Worm (Caenorhabditis elegans) whole organism, late embryonic: ENCODE data around the gene ztf-16.

Experiments used
- K09A11.1 ChIP-seq: sonication (generic microtip); optimal IDR thresholded peaks from 2 replicates; lab custom pipeline; 2017; ENCODE audit warnings: antibody characterized with exemption, mild to moderate bottlenecking, missing genetic modification characterization, missing compliant biosample characterization; ENCODE audit not compliant: insufficient read depth
- ceh-14 ChIP-seq: sonication (generic microtip); optimal IDR thresholded peaks from 2 replicates; lab custom pipeline; 2016; ENCODE audit warnings: missing genotype, missing genetic modification characterization, missing compliant biosample characterization
- ceh-34 ChIP-seq: sonication (generic microtip); optimal IDR thresholded peaks from 2 replicates; lab custom pipeline; 2016; ENCODE audit warnings: mild to moderate bottlenecking, missing genetic modification characterization, missing compliant biosample characterization
- ceh-9 ChIP-seq: sonication (generic microtip); optimal IDR thresholded peaks from 2 replicates; lab custom pipeline; 2016; ENCODE audit warnings: mild to moderate bottlenecking, missing genetic modification characterization, inconsistent platforms, missing compliant biosample characterization
- dve-1 ChIP-seq: sonication (generic microtip); optimal IDR thresholded peaks from 2 replicates; lab custom pipeline; 2017; ENCODE audit warnings: antibody characterized with exemption, mild to moderate bottlenecking, missing genetic modification characterization, missing compliant biosample characterization
- fkh-10 ChIP-seq: fragments of 150-350 bp; optimal IDR thresholded peaks from 2 replicates; lab custom pipeline; 2014; ENCODE audit warnings: missing biosample characterization, missing genetic modification reagents, missing genetic modification characterization
- hlh-30 ChIP-seq: sonication (generic microtip); optimal IDR thresholded peaks from 2 replicates; lab custom pipeline; 2017; ENCODE audit warnings: antibody characterized with exemption, missing genetic modification characterization, missing compliant biosample characterization; ENCODE audit not compliant: insufficient read depth
- lin-11 ChIP-seq: fragments of 200-800 bp; sonication (Bioruptor generic); optimal IDR thresholded peaks from 2 replicates; lab custom pipeline; 2018; ENCODE audit warnings: mild to moderate bottlenecking, missing genetic modification characterization, missing compliant biosample characterization
- madf-2 ChIP-seq: sonication (generic microtip); optimal IDR thresholded peaks from 2 replicates; lab custom pipeline; 2017; ENCODE audit warnings: missing genetic modification characterization, missing compliant biosample characterization
- nhr-11 ChIP-seq: fragments of 150-350 bp; optimal IDR thresholded peaks from 2 replicates; lab custom pipeline; 2014; ENCODE audit warnings: missing biosample characterization, missing genetic modification characterization
- nhr-232 ChIP-seq: sonication (generic microtip); optimal IDR thresholded peaks from 2 replicates; lab custom pipeline; 2016; ENCODE audit warnings: missing genetic modification characterization, missing compliant biosample characterization
- odd-2 ChIP-seq: sonication (generic microtip); optimal IDR thresholded peaks from 2 replicates; lab custom pipeline; 2017; ENCODE audit warnings: antibody characterized with exemption, mild to moderate bottlenecking, missing genetic modification characterization, missing compliant biosample characterization
- pag-3 ChIP-seq: sonication (generic microtip); optimal IDR thresholded peaks from 2 replicates; lab custom pipeline; 2016; ENCODE audit warnings: missing compliant biosample characterization, missing genetic modification characterization, borderline replicate concordance
- pha-4 ChIP-seq: fragments of 150-350 bp; optimal IDR thresholded peaks from 2 replicates; lab custom pipeline; 2018; ENCODE audit warnings: missing biosample characterization, missing genetic modification reagents, missing genetic modification characterization

ce11 chrX:4769885-4770284 lies 41.5 kb downstream of the ztf-16 start, which contains the start of gene npr-1:
- no peak for TF ChIP-seq fkh-10 (GFP tag; lab: Kevin White, UChicago)
- TF ChIP-seq lin-11 = no peak
- no peak for TF ChIP-seq K09A11.1 (tag; lab: Kevin White, UChicago)
- TF ChIP-seq pag-3 (tag; lab: Kevin White, UChicago) = no peak
- TF ChIP-seq dve-1 (tag; lab: Kevin White, UChicago) = no peak
- TF ChIP-seq ceh-14 (tag; lab: Kevin White, UChicago) = no peak
- no peak for TF ChIP-seq ceh-34 (tag; lab: Kevin White, UChicago)
- no peak for TF ChIP-seq hlh-30 (tag; lab: Kevin White, UChicago)
- TF ChIP-seq nhr-11 = no peak
- TF ChIP-seq madf-2 = no peak
- TF ChIP-seq ceh-9 (tag; lab: Kevin White, UChicago) = no peak
- TF ChIP-seq pha-4 (tag; lab: Kevin White, UChicago) = no peak
- TF ChIP-seq odd-2 (tag; lab: Kevin White, UChicago) = no peak
- no peak for TF ChIP-seq nhr-232 (tag; lab: Kevin White, UChicago)
